Worm (Caenorhabditis elegans) whole organism, L1 larva: ENCODE results near the gene srx-8.

Experiments used
- elt-3 ChIP-seq, 6 experiments: fragments of 150-350 bp in 1 of 6; sonication (generic microtip); optimal IDR thresholded peaks; 2 replicates each; lab custom pipeline; 2017 to 2018; ENCODE audit warnings: missing biosample characterization in 6 of 6, missing genetic modification characterization in 6 of 6, inconsistent platforms in 1 of 6
- fkh-8 ChIP-seq: sonication (generic microtip); optimal IDR thresholded peaks from 2 replicates; lab custom pipeline; 2016; ENCODE audit warnings: mild to moderate bottlenecking, missing genetic modification characterization, missing compliant biosample characterization
- hlh-4 ChIP-seq: sonication (generic microtip); optimal IDR thresholded peaks from 2 replicates; lab custom pipeline; 2016; ENCODE audit warnings: mild to moderate bottlenecking, missing genetic modification characterization, missing compliant biosample characterization
- hpl-2 ChIP-seq: fragments of 150-350 bp; optimal IDR thresholded peaks from 2 replicates; lab custom pipeline; 2014; ENCODE audit warnings: missing biosample characterization, missing genetic modification reagents, missing genetic modification characterization
- lin-13 ChIP-seq: fragments of 150-350 bp; optimal IDR thresholded peaks from 2 replicates; lab custom pipeline; 2014; ENCODE audit warnings: missing biosample characterization, missing genetic modification reagents, missing genetic modification characterization
- lir-3 ChIP-seq: sonication (generic microtip); optimal IDR thresholded peaks from 2 replicates; lab custom pipeline; 2016; ENCODE audit warnings: mild to moderate bottlenecking, missing genetic modification characterization, moderate library complexity, missing compliant biosample characterization; ENCODE audit not compliant: poor library complexity
- lsy-2 ChIP-seq, 2 experiments: fragments of 150-350 bp; optimal IDR thresholded peaks; 2 replicates each; lab custom pipeline; 2014; ENCODE audit warnings: missing biosample characterization in 2 of 2, missing genetic modification characterization in 2 of 2
- mep-1 ChIP-seq: fragments of 150-350 bp; optimal IDR thresholded peaks from 2 replicates; lab custom pipeline; 2014; ENCODE audit warnings: missing biosample characterization, missing genetic modification characterization
- nhr-76 ChIP-seq: sonication (generic microtip); optimal IDR thresholded peaks from 2 replicates; lab custom pipeline; 2017; ENCODE audit warnings: missing biosample characterization, missing genetic modification characterization
- nhr-77 ChIP-seq: fragments of 150-350 bp; optimal IDR thresholded peaks from 2 replicates; lab custom pipeline; 2014; ENCODE audit warnings: missing biosample characterization, missing genetic modification characterization
- pqm-1 ChIP-seq: sonication (generic microtip); optimal IDR thresholded peaks from 3 replicates; lab custom pipeline; 2017; ENCODE audit warnings: missing biosample characterization, missing genetic modification characterization
- snpc-4 ChIP-seq: fragments of 150-350 bp; optimal IDR thresholded peaks from 2 replicates; lab custom pipeline; 2014; ENCODE audit warnings: missing biosample characterization, missing genetic modification characterization
- snu-23 ChIP-seq: sonication (generic microtip); optimal IDR thresholded peaks from 2 replicates; lab custom pipeline; 2016; ENCODE audit warnings: missing genetic modification characterization, missing compliant biosample characterization

DNA sequence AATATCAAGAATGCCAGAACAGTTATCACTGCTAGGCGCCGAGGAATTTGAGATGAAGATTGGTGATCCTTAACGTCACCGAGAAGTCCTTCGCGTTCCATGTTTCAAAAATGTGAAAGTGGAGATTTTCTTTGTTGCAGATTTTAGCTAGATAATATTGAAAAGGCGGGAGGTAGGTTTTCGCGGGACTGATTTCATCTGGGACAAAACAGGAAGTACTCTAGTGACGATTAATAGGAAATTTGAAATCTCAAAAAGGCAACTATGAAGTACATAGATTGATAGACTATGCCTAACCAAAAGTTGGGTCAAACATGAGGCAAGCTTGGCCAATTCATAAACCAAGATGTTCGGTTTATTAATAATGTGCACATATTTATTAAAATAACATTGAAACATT lies 2.9 kb downstream of the srx-8 start, which contains the start of gene C14C6.8:
- no peak for TF ChIP-seq lsy-2 (tag; optimal IDR thresholded peaks at IDR 0.05; lab: Kevin White, UChicago)
- TF ChIP-seq snpc-4 (tag; lab: Kevin White, UChicago) = no peak
- TF ChIP-seq nhr-77 (tag; lab: Kevin White, UChicago) = no peak
- TF ChIP-seq hlh-4 = no peak
- no peak for TF ChIP-seq fkh-8
- TF ChIP-seq mep-1 = no peak
- TF ChIP-seq snu-23 (GFP tag; lab: Kevin White, UChicago) = no peak
- TF ChIP-seq lin-13 = no peak
- no peak for TF ChIP-seq hpl-2 (GFP tag; lab: Kevin White, UChicago)
- TF ChIP-seq pqm-1 (tag; lab: Kevin White, UChicago) = no peak
- TF ChIP-seq nhr-76 (tag; lab: Kevin White, UChicago) = no peak
- no peak for TF ChIP-seq lir-3 (tag; lab: Kevin White, UChicago)
- no peak for TF ChIP-seq elt-3 (tag; optimal IDR thresholded peaks at IDR 0.05; lab: Kevin White, UChicago)
